Fruit fly (Drosophila melanogaster) whole organism, embryonic: ENCODE measurements around the gene Prp39.

ENCODE experiments used
- Awh ChIP-seq: fragments of 200-800 bp; sonication (Bioruptor generic); IDR thresholded peaks from 2 replicates; pipeline ENCODE4, ENCODE4 v1.3.6; 2022; ENCODE audit warnings: missing biosample characterization, missing genetic modification characterization
- BtbVII ChIP-seq: fragments of 200-800 bp; sonication (Bioruptor generic); optimal IDR thresholded peaks from 3 replicates; lab custom pipeline; 2017; ENCODE audit warnings: missing biosample characterization, mild to moderate bottlenecking, missing genetic modification characterization
- CG11093 ChIP-seq: fragments of 200-800 bp; sonication (Bioruptor generic); IDR thresholded peaks from 3 replicates; pipeline ENCODE4 v1.3.6; 2022; ENCODE audit warnings: missing biosample characterization, missing genetic modification characterization
- CG13296 ChIP-seq: fragments of 200-800 bp; sonication (Bioruptor generic); optimal IDR thresholded peaks from 3 replicates; lab custom pipeline; 2018; ENCODE audit warnings: missing biosample characterization, mild to moderate bottlenecking, missing genetic modification characterization
- CG13775 ChIP-seq: fragments of 200-800 bp; sonication (Bioruptor generic); optimal IDR thresholded peaks from 3 replicates; lab custom pipeline; 2017; ENCODE audit warnings: missing biosample characterization, mild to moderate bottlenecking, missing genetic modification characterization
- CG15479 ChIP-seq: fragments of 200-800 bp; sonication (Bioruptor generic); optimal IDR thresholded peaks from 3 replicates; lab custom pipeline; 2019; ENCODE audit warnings: missing biosample characterization, mild to moderate bottlenecking, missing genetic modification characterization, moderate library complexity
- CG16813 ChIP-seq: fragments of 200-800 bp; sonication (Bioruptor generic); IDR thresholded peaks from 3 replicates; pipeline ENCODE4 v1.3.6; 2022; ENCODE audit warnings: missing biosample characterization, missing genetic modification characterization; ENCODE audit not compliant: partially characterized antibody
- CG17359 ChIP-seq: fragments of 200-800 bp; sonication (Bioruptor generic); optimal IDR thresholded peaks from 3 replicates; lab custom pipeline; 2018; ENCODE audit warnings: missing biosample characterization, mild to moderate bottlenecking, missing genetic modification characterization, moderate library complexity
- CG2120 ChIP-seq: fragments of 200-800 bp; sonication (Bioruptor generic); optimal IDR thresholded peaks from 3 replicates; lab custom pipeline; 2016; ENCODE audit warnings: missing biosample characterization, missing genetic modification characterization
- CG3281 ChIP-seq: fragments of 200-800 bp; sonication (Bioruptor generic); optimal IDR thresholded peaks from 3 replicates; lab custom pipeline; 2017; ENCODE audit warnings: missing biosample characterization, mild to moderate bottlenecking, missing genetic modification characterization
- CG33557 ChIP-seq: fragments of 200-800 bp; sonication (Bioruptor generic); optimal IDR thresholded peaks from 2 replicates; lab custom pipeline; 2019; ENCODE audit warnings: missing biosample characterization, mild to moderate bottlenecking, missing genetic modification characterization, moderate library complexity
- CG6791 ChIP-seq: fragments of 200-800 bp; sonication (Bioruptor generic); IDR thresholded peaks from 3 replicates; pipeline ENCODE4 v1.3.6; 2022; ENCODE audit warnings: missing biosample characterization, missing genetic modification characterization; ENCODE audit not compliant: partially characterized antibody
- CG7745 ChIP-seq: fragments of 200-800 bp; sonication (Bioruptor generic); optimal IDR thresholded peaks from 2 replicates; lab custom pipeline; 2018; ENCODE audit warnings: missing biosample characterization, mild to moderate bottlenecking, missing genetic modification characterization, moderate library complexity
- CG9215 ChIP-seq: fragments of 200-800 bp; sonication (Bioruptor generic); IDR thresholded peaks from 2 replicates; pipeline ENCODE4 v1.3.6; 2022; ENCODE audit warnings: missing biosample characterization, missing genetic modification characterization
- CG9727 ChIP-seq: fragments of 200-800 bp; sonication (Bioruptor generic); optimal IDR thresholded peaks from 3 replicates; lab custom pipeline; 2017; ENCODE audit warnings: missing biosample characterization, mild to moderate bottlenecking, missing genetic modification characterization
- CG9797 ChIP-seq: fragments of 200-800 bp; sonication (Bioruptor generic); optimal IDR thresholded peaks from 3 replicates; lab custom pipeline; 2018; ENCODE audit warnings: missing biosample characterization, mild to moderate bottlenecking, missing genetic modification characterization
- Chrac-16 ChIP-seq: fragments of 200-800 bp; sonication (Bioruptor generic); optimal IDR thresholded peaks from 3 replicates; lab custom pipeline; 2016; ENCODE audit warnings: missing biosample characterization, missing genetic modification characterization
- CrebB ChIP-seq: fragments of 200-800 bp; sonication (Bioruptor generic); optimal IDR thresholded peaks from 3 replicates; lab custom pipeline; 2018; ENCODE audit warnings: missing biosample characterization, mild to moderate bottlenecking, missing genetic modification characterization
- Deaf1 ChIP-seq: fragments of 200-800 bp; optimal IDR thresholded peaks from 3 replicates; lab custom pipeline; 2019; ENCODE audit warnings: missing biosample characterization, mild to moderate bottlenecking, missing genetic modification characterization, moderate library complexity
- Dip2 ChIP-seq: fragments of 200-800 bp; sonication (Bioruptor generic); IDR thresholded peaks from 2 replicates; pipeline ENCODE4 v1.3.6; 2022; ENCODE audit warnings: missing biosample characterization, missing genetic modification characterization
- H15 ChIP-seq: fragments of 200-800 bp; sonication (Bioruptor generic); IDR thresholded peaks from 3 replicates; pipeline ENCODE4 v1.3.6; 2022; ENCODE audit warnings: missing biosample characterization, missing genetic modification characterization
- Hmr ChIP-seq: fragments of 200-800 bp; sonication (Bioruptor generic); optimal IDR thresholded peaks from 3 replicates; lab custom pipeline; 2017; ENCODE audit warnings: mild to moderate bottlenecking, missing biosample characterization, missing genetic modification reagents, missing genetic modification characterization
- Lim3 ChIP-seq: fragments of 200-800 bp; sonication (Bioruptor generic); IDR thresholded peaks from 2 replicates; pipeline ENCODE4 v1.3.6; 2022; ENCODE audit warnings: missing biosample characterization, missing genetic modification characterization
- Meics ChIP-seq: fragments of 200-800 bp; sonication (Bioruptor generic); optimal IDR thresholded peaks from 2 replicates; lab custom pipeline; 2017; ENCODE audit warnings: missing biosample characterization, mild to moderate bottlenecking, missing genetic modification characterization
- Ravus ChIP-seq: fragments of 200-800 bp; sonication (Bioruptor generic); IDR thresholded peaks from 2 replicates; pipeline ENCODE4 v1.3.6; 2022; ENCODE audit warnings: missing biosample characterization, missing genetic modification characterization
- Rfx ChIP-seq: fragments of 200-800 bp; sonication (Bioruptor generic); IDR thresholded peaks from 2 replicates; pipeline ENCODE4 v1.3.6; 2022; ENCODE audit warnings: missing biosample characterization, missing genetic modification characterization
- Spps ChIP-seq: fragments of 200-800 bp; sonication (Bioruptor generic); optimal IDR thresholded peaks from 2 replicates; lab custom pipeline; 2018; ENCODE audit warnings: missing biosample characterization, mild to moderate bottlenecking, missing genetic modification characterization
- Trl ChIP-seq, 3 experiments: fragments of >200 bp in 2 of 3; fragments of 200-800 bp in 1 of 3; sonication (Bioruptor generic) in 1 of 3; optimal IDR thresholded peaks; 2 replicates in 1 of 3; 3 replicates in 2 of 3; lab custom pipeline; 2016 to 2017; ENCODE audit warnings: missing biosample characterization in 1 of 3, missing genetic modification characterization in 1 of 3
- Xrp1 ChIP-seq: fragments of 200-800 bp; sonication (Bioruptor generic); IDR thresholded peaks from 2 replicates; pipeline ENCODE4 v1.3.6; 2022; ENCODE audit warnings: missing biosample characterization, missing genetic modification characterization
- al ChIP-seq: fragments of 200-800 bp; sonication (Bioruptor generic); IDR thresholded peaks from 2 replicates; pipeline ENCODE4 v1.3.6; 2022; ENCODE audit warnings: missing biosample characterization, missing genetic modification characterization
- btn ChIP-seq: fragments of 200-800 bp; sonication (Bioruptor generic); optimal IDR thresholded peaks from 2 replicates; lab custom pipeline; 2016; ENCODE audit warnings: missing biosample characterization, missing genetic modification characterization
- cg ChIP-seq: fragments of 200-800 bp; sonication (Bioruptor generic); optimal IDR thresholded peaks from 3 replicates; lab custom pipeline; 2019; ENCODE audit warnings: missing biosample characterization, mild to moderate bottlenecking, missing genetic modification characterization, moderate library complexity
- crol ChIP-seq: fragments of 200-800 bp; sonication (Bioruptor generic); IDR thresholded peaks from 2 replicates; pipeline ENCODE4 v1.3.6; 2022; ENCODE audit warnings: missing biosample characterization, missing genetic modification characterization
- esg ChIP-seq: fragments of 200-800 bp; sonication (Bioruptor generic); conservative IDR thresholded peaks from 2 replicates; pipeline ENCODE4 v1.3.6; 2022; ENCODE audit warnings: missing biosample characterization, missing genetic modification characterization
- gcm ChIP-seq: fragments of 200-800 bp; sonication (Bioruptor generic); optimal IDR thresholded peaks from 2 replicates; lab custom pipeline; 2019; ENCODE audit warnings: missing biosample characterization, mild to moderate bottlenecking, missing genetic modification characterization, moderate library complexity
- grau ChIP-seq: fragments of 200-800 bp; optimal IDR thresholded peaks from 3 replicates; lab custom pipeline; 2019; ENCODE audit warnings: missing biosample characterization, mild to moderate bottlenecking, missing genetic modification characterization, moderate library complexity
- inv ChIP-seq: fragments of 200-800 bp; sonication (Bioruptor generic); IDR thresholded peaks from 2 replicates; pipeline ENCODE4 v1.3.6; 2022; ENCODE audit warnings: missing biosample characterization, missing genetic modification characterization; ENCODE audit not compliant: partially characterized antibody
- lab ChIP-seq: fragments of 200-800 bp; sonication (Bioruptor generic); optimal IDR thresholded peaks from 3 replicates; lab custom pipeline; 2017; ENCODE audit warnings: missing biosample characterization, missing genetic modification characterization, mild to moderate bottlenecking, moderate library complexity, missing genetic modification reagents
- nerfin-2 ChIP-seq: fragments of 200-800 bp; sonication (Bioruptor generic); IDR thresholded peaks from 2 replicates; pipeline ENCODE4 v1.3.6; 2022; ENCODE audit warnings: missing biosample characterization, missing genetic modification characterization; ENCODE audit not compliant: partially characterized antibody
- odd ChIP-seq: fragments of 200-800 bp; sonication (Bioruptor generic); optimal IDR thresholded peaks from 2 replicates; lab custom pipeline; 2017; ENCODE audit warnings: missing biosample characterization, mild to moderate bottlenecking, missing genetic modification characterization
- prd ChIP-seq, 3 experiments: fragments of >200 bp in 2 of 3; fragments of 200-800 bp in 1 of 3; sonication (Bioruptor generic) in 1 of 3; optimal IDR thresholded peaks in 2 of 3; IDR thresholded peaks in 1 of 3; 2 replicates in 2 of 3; 3 replicates in 1 of 3; pipeline versions ENCODE4 v1.3.6 to Lab custom; 2017 to 2022; ENCODE audit warnings: missing biosample characterization in 1 of 3, missing genetic modification characterization in 1 of 3
- row ChIP-seq: fragments of 200-800 bp; sonication (Bioruptor generic); IDR thresholded peaks from 3 replicates; pipeline ENCODE4 v1.3.6; 2022; ENCODE audit warnings: missing biosample characterization, missing genetic modification characterization
- sens ChIP-seq: fragments of 200-800 bp; sonication (Bioruptor generic); peaks from one replicate; lab custom pipeline; 2016; ENCODE audit warnings: missing biosample characterization, missing genetic modification characterization
- stwl ChIP-seq: fragments of 200-800 bp; sonication (Bioruptor generic); optimal IDR thresholded peaks from 3 replicates; lab custom pipeline; 2018; ENCODE audit warnings: missing biosample characterization, mild to moderate bottlenecking, missing genetic modification characterization, moderate library complexity
- ttk ChIP-seq: fragments of 200-800 bp; sonication (Bioruptor generic); IDR thresholded peaks from 2 replicates; pipeline ENCODE4 v2.1.2; 2022; ENCODE audit warnings: missing biosample characterization, missing genetic modification characterization
- unpg ChIP-seq: fragments of 200-800 bp; sonication (Bioruptor generic); optimal IDR thresholded peaks from 3 replicates; lab custom pipeline; 2018; ENCODE audit warnings: missing biosample characterization, mild to moderate bottlenecking, missing genetic modification characterization, moderate library complexity
- z ChIP-seq: fragments of 200-800 bp; sonication (Bioruptor generic); IDR thresholded peaks from 3 replicates; pipeline ENCODE4 v1.3.6; 2022; ENCODE audit warnings: missing biosample characterization, missing genetic modification characterization
- zen2 ChIP-seq: fragments of 200-800 bp; sonication (Bioruptor generic); IDR thresholded peaks from 3 replicates; pipeline ENCODE4 v1.3.6; 2022; ENCODE audit warnings: missing biosample characterization, missing genetic modification characterization; ENCODE audit not compliant: partially characterized antibody

Prp39 gene

DNA sequence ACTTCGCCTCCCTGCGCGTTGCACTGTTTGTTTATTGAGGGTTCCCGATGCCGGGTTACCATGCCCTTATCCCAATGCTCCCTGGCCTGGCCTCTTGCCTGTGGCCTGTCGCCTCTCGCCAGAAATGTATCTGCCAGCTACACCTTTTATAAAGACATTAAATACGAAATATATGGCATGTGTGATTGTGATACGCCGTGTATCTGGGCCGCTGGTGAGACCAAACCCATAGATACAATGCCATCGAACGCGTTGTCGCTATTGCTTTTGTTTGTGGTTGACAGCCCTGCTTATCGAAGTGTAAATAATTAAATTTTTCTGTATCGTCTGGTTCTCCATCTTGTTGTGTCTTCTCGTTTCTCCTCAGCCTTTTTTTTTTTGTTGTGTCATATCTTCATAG, 48.7 kb downstream of the Prp39 start (continued):
- TF ChIP-seq Ravus = no peak
- 0 out of 2 replicates have a peak, but pooled peaks have one; percentile 11 for TF ChIP-seq crol (GFP tag; lab: Robert Waterston, UW)
- no peak for TF ChIP-seq unpg (GFP tag; lab: Kevin White, UChicago)
- TF ChIP-seq BtbVII (GFP tag; lab: Kevin White, UChicago) = no peak
- no peak for TF ChIP-seq btn (GFP tag; lab: Kevin White, UChicago)
- TF ChIP-seq CG9797 (GFP tag; lab: Kevin White, UChicago) = no peak
- no peak for TF ChIP-seq grau (tag; lab: Kevin White, UChicago)
- no peak for TF ChIP-seq Lim3 (GFP tag; lab: Robert Waterston, UW)
- TF ChIP-seq gcm (GFP tag; lab: Kevin White, UChicago) = no peak
- no peak for TF ChIP-seq Deaf1 (tag; lab: Kevin White, UChicago)
- no peak for TF ChIP-seq ttk
- TF ChIP-seq sens (GFP tag; lab: Kevin White, UChicago) = peak; percentile 5
- no peak for TF ChIP-seq nerfin-2 (GFP tag; lab: Robert Waterston, UW)
- TF ChIP-seq Meics (GFP tag; lab: Kevin White, UChicago) = no peak
- TF ChIP-seq lab (GFP tag; lab: Kevin White, UChicago) = no peak
- TF ChIP-seq odd (GFP tag; lab: Kevin White, UChicago) = no peak
- TF ChIP-seq Xrp1 (GFP tag; lab: Robert Waterston, UW) = no peak
- peak; percentile 70 for TF ChIP-seq CG7745 (tag; lab: Kevin White, UChicago)
- TF ChIP-seq Hmr (GFP tag; lab: Kevin White, UChicago) = no peak
- TF ChIP-seq CG13775 (GFP tag; lab: Kevin White, UChicago) = no peak
- no peak for TF ChIP-seq Chrac-16 (GFP tag; lab: Kevin White, UChicago)
- TF ChIP-seq CG2120 (GFP tag; lab: Kevin White, UChicago) = no peak
- no peak for TF ChIP-seq Spps (tag; lab: Kevin White, UChicago)
- no peak for TF ChIP-seq CG3281 (GFP tag; lab: Kevin White, UChicago)
- no peak for TF ChIP-seq CG33557 (GFP tag; lab: Kevin White, UChicago)
- no peak for TF ChIP-seq esg
- TF ChIP-seq H15 = no peak
- TF ChIP-seq CG9727 (GFP tag; lab: Kevin White, UChicago) = no peak

DNA sequence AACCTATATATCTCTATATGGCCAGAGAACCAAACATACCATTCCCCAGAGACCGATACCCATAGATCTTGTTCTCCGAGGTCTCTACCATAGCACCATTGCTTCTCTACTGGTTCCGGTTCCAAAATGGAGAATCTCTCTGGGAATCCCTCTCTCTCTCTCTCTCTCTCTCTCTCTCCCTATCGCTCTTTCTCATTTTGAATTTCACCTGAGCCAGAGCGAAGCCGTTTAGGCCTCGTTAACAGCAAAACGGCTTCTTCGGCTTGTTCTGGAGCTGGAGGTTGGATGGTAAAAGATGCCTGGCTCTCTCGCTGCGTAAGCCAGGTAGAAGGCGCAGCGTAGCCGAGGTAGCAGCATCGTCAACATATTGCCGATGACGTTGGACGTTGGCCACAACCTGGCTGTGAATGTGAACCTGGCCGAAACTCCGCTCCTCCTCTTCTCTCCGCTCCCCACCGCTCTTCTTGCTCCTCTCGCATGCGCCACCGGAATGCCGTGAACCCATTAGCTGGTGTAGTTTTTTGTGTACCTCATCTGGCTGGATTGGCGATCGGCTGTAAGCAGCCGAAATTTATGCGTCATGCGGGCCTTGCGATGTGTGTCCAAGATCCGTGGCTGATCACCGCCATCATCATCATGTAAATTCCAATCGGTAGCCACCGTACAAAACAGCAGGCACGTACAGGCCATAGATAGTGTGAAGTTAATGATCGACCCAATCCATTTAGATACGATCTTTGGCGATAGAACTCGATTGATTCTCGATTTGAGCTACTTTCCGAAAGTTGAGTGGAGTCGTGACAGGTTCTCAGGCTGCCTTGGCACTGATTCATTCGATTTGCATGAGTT, 49.6 kb downstream of the Prp39 start:
- TF ChIP-seq CrebB (no peak), Trl (optimal IDR thresholded peaks at IDR 0.05; lab: Kevin White, UChicago) (peak; percentile 94 to 99), Trl (GFP tag; optimal IDR thresholded peaks at IDR 0.05; lab: Kevin White, UChicago) (peak; percentile 8), Dip2 (GFP tag; lab: Robert Waterston, UW) (no peak), row (GFP tag; lab: Robert Waterston, UW) (no peak), CG9215 (no peak), inv (GFP tag; lab: Robert Waterston, UW) (no peak), CG6791 (peak; percentile 37; the same call in 1 of the 3 replicates), stwl (tag; lab: Kevin White, UChicago) (no peak), CG16813 (peak; percentile 30; the same call in 1 of the 3 replicates), al (GFP tag; lab: Robert Waterston, UW) (no peak), Rfx (no peak), zen2 (peak; percentile 51; the same call in 1 of the 3 replicates), cg (GFP tag; lab: Kevin White, UChicago) (no peak), lab (GFP tag; lab: Kevin White, UChicago) (no peak), CG15479 (GFP tag; lab: Kevin White, UChicago) (no peak), CG17359 (tag; lab: Kevin White, UChicago) (no peak), CG13296 (GFP tag; lab: Kevin White, UChicago) (no peak), Awh (GFP tag; lab: Robert Waterston, UW) (peak; percentile 16; the same call in 1 of the 2 replicates), CG11093 (GFP tag; lab: Robert Waterston, UW) (no peak), z (GFP tag; lab: Robert Waterston, UW) (peak; percentile 71), prd (optimal IDR thresholded peaks at IDR 0.05; lab: Kevin White, UChicago) (no peak), prd (GFP tag; IDR thresholded peaks at IDR 0.05; lab: Robert Waterston, UW) (no peak)
